Fruit fly (Drosophila melanogaster): ENCODE measurements around the gene ghi.

dm6 chr3L:9490432-9490831 is 38.8 kb downstream of the ghi start:
- no peak for TF ChIP-seq kay (GFP tag; ENCODE audit: borderline replicate concordance)
- no peak for TF ChIP-seq ovo (GFP tag; optimal IDR thresholded peaks at IDR 0.05)
- TF ChIP-seq cnc (optimal IDR thresholded peaks at IDR 0.05), result no peak
- TF ChIP-seq CG33017 (tag; optimal IDR thresholded peaks at IDR 0.05), result no peak
- TF ChIP-seq Hr96 (GFP tag; optimal IDR thresholded peaks at IDR 0.05), result no peak
- TF ChIP-seq CG12768 (GFP tag; optimal IDR thresholded peaks at IDR 0.05), result no peak
- no peak for TF ChIP-seq toe (GFP tag; optimal IDR thresholded peaks at IDR 0.05)
- no peak for TF ChIP-seq CG11617 (GFP tag; optimal IDR thresholded peaks at IDR 0.05)
- no peak for TF ChIP-seq CG1620 (GFP tag; optimal IDR thresholded peaks at IDR 0.05)
- no peak for TF ChIP-seq tj (GFP tag; optimal IDR thresholded peaks at IDR 0.05)
